Fruit fly (Drosophila melanogaster): ENCODE data around the gene CG32264.

The CG32264 gene

DNA sequence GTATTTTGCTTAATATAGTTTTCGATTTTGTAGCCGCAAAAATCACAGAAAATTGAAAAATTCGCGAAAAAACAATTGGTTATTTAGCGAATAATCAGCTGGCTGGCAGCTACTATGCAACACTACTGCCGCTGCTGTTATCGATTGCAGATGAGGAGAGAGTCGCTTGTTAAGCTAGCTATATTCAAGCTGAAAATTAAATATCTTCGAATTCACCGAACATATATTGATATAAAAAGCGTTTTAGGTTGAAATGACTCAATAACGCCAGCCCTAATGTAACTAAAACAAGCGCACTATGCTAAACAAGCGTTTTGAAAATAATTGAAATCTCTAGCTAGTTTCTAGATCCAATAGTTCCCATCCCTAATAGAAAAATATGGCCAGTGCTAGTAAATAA, at the start of gene CG32264, which contains the start of the genes ntc and IntS10 (continued):
- no peak for TF ChIP-seq Ravus (GFP tag; IDR thresholded peaks at IDR 0.05)
- TF ChIP-seq CG11093 (GFP tag; IDR thresholded peaks at IDR 0.05): peak; percentile 43; the same call in 1 of the 3 replicates
- TF ChIP-seq phol (tag; optimal IDR thresholded peaks at IDR 0.05): peak; percentile 68
- TF ChIP-seq Gug (GFP tag; IDR thresholded peaks at IDR 0.05): no peak
- TF ChIP-seq mam (GFP tag; optimal IDR thresholded peaks at IDR 0.05): peak; percentile 77
- TF ChIP-seq CG31224 (GFP tag; IDR thresholded peaks at IDR 0.05): peak; percentile 56
- peak; percentile 72 for TF ChIP-seq Dref (GFP tag; IDR thresholded peaks at IDR 0.05)
- TF ChIP-seq CG17802 (tag; optimal IDR thresholded peaks at IDR 0.05): no peak
- peak; percentile 22 for TF ChIP-seq CG3065 (GFP tag; optimal IDR thresholded peaks at IDR 0.05)
- no peak for TF ChIP-seq ro (GFP tag; IDR thresholded peaks at IDR 0.05)
- TF ChIP-seq Neu2 (GFP tag; optimal IDR thresholded peaks at IDR 0.05; ENCODE audit: borderline replicate concordance): no peak
- peak; percentile 81 for TF ChIP-seq CG13287 (GFP tag; IDR thresholded peaks at IDR 0.05; ENCODE audit: partially characterized antibody)
- TF ChIP-seq salm (tag; optimal IDR thresholded peaks at IDR 0.05): no peak
- no peak; the same call in 1 of the 2 replicates for TF ChIP-seq inv (GFP tag; IDR thresholded peaks at IDR 0.05; ENCODE audit: partially characterized antibody)
- TF ChIP-seq Hsf (GFP tag; optimal IDR thresholded peaks at IDR 0.05): peak; percentile 77
- peak; percentile 59 for TF ChIP-seq CG18619 (GFP tag; optimal IDR thresholded peaks at IDR 0.05)
- TF ChIP-seq Lim3 (GFP tag; IDR thresholded peaks at IDR 0.05): no peak
- TF ChIP-seq scrt (GFP tag; optimal IDR thresholded peaks at IDR 0.05): peak; percentile 60
- no peak for TF ChIP-seq run (tag; optimal IDR thresholded peaks at IDR 0.05)
- peak; percentile 49 for TF ChIP-seq CG12769 (tag; optimal IDR thresholded peaks at IDR 0.05)
- no peak for TF ChIP-seq tio (GFP tag; optimal IDR thresholded peaks at IDR 0.05)
- TF ChIP-seq ham (GFP tag; IDR thresholded peaks at IDR 0.05): no peak
- peak; percentile 97 for TF ChIP-seq Med (GFP tag)
- peak; percentile 49 for TF ChIP-seq Atf-2 (GFP tag; optimal IDR thresholded peaks at IDR 0.05)
- no peak for TF ChIP-seq Awh (GFP tag; IDR thresholded peaks at IDR 0.05)
- TF ChIP-seq Abd-B (GFP tag; optimal IDR thresholded peaks at IDR 0.05): no peak
- TF ChIP-seq YL-1 (GFP tag; optimal IDR thresholded peaks at IDR 0.05): peak; percentile 64
- TF ChIP-seq CG7271 (tag; optimal IDR thresholded peaks at IDR 0.05): no peak
- TF ChIP-seq CG5180 (GFP tag; optimal IDR thresholded peaks at IDR 0.05): no peak
- peak; percentile 42 for TF ChIP-seq Lhr (GFP tag; optimal IDR thresholded peaks at IDR 0.05)
- peak; percentile 79 for TF ChIP-seq fu2 (GFP tag; optimal IDR thresholded peaks at IDR 0.05)
- peak; percentile 45 for TF ChIP-seq Oli (tag; optimal IDR thresholded peaks at IDR 0.05)
- peak; percentile 24; the same call in 1 of the 2 replicates for TF ChIP-seq sisA (GFP tag; IDR thresholded peaks at IDR 0.05)
- peak; percentile 8 for TF ChIP-seq MTF-1 (GFP tag; optimal IDR thresholded peaks at IDR 0.05; ENCODE audit: borderline replicate concordance)
- TF ChIP-seq Vsx1 (GFP tag; optimal IDR thresholded peaks at IDR 0.05): no peak
- TF ChIP-seq Opbp (GFP tag; IDR thresholded peaks at IDR 0.05; ENCODE audit: partially characterized antibody): no peak
- no peak for TF ChIP-seq fd102C (GFP tag; optimal IDR thresholded peaks at IDR 0.05)
- TF ChIP-seq Scr (GFP tag; IDR thresholded peaks at IDR 0.05; ENCODE audit: partially characterized antibody): peak; percentile 63
- TF ChIP-seq Eip74EF (GFP tag; optimal IDR thresholded peaks at IDR 0.05): no peak
- no peak for TF ChIP-seq cad (GFP tag; optimal IDR thresholded peaks at IDR 0.05)
- TF ChIP-seq wor (GFP tag; IDR thresholded peaks at IDR 0.05): no peak
- TF ChIP-seq CG14014 (GFP tag; IDR thresholded peaks at IDR 0.05): peak; percentile 67
- TF ChIP-seq Atf3 (GFP tag; optimal IDR thresholded peaks at IDR 0.05): peak; percentile 59
- TF ChIP-seq Ssrp (tag; optimal IDR thresholded peaks at IDR 0.05): peak; percentile 63
- no peak for TF ChIP-seq usp (GFP tag; optimal IDR thresholded peaks at IDR 0.05)
- peak; percentile 72 for TF ChIP-seq slbo (GFP tag; IDR thresholded peaks at IDR 0.05)
- no peak for TF ChIP-seq lbe (GFP tag; optimal IDR thresholded peaks at IDR 0.05)
- TF ChIP-seq hb (GFP tag; IDR thresholded peaks at IDR 0.05; ENCODE audit: partially characterized antibody): peak; percentile 50; the same call in 1 of the 3 replicates
- TF ChIP-seq CG4404 (GFP tag; IDR thresholded peaks at IDR 0.05): 0 out of 2 replicates have a peak, but pooled peaks have one; percentile 45
- TF ChIP-seq maf-S (GFP tag; optimal IDR thresholded peaks at IDR 0.05): peak; percentile 79
